Worm (Caenorhabditis elegans): ENCODE results near the gene F14H3.3.

Gene F14H3.3

ce11 chrV:16043686-16044085, 9.6 kb downstream of the F14H3.3 start (continued):
- TF ChIP-seq unc-130 (GFP tag; optimal IDR thresholded peaks at IDR 0.05) (no peak), ceh-44 (GFP tag; IDR thresholded peaks at IDR 0.05) (no peak), sdz-12 (GFP tag; optimal IDR thresholded peaks at IDR 0.05) (no peak), nhr-28 (tag; optimal IDR thresholded peaks at IDR 0.05) (peak; percentile 42), ama-1 (optimal IDR thresholded peaks at IDR 0.05) (no peak), lsy-2 (tag; optimal IDR thresholded peaks at IDR 0.05) (no peak), F26F4.8 (GFP tag; conservative IDR thresholded peaks at IDR 0.05) (no peak), aha-1 (tag) (peak; percentile 81), mdl-1 (tag; optimal IDR thresholded peaks at IDR 0.05) (no peak), nhr-48 (tag; optimal IDR thresholded peaks at IDR 0.05) (no peak)

- TF ChIP-seq nhr-10 (tag; optimal IDR thresholded peaks at IDR 0.05) (no peak), zfp-3 (GFP tag; conservative IDR thresholded peaks at IDR 0.05) (0 out of 2 replicates have a peak, but pooled peaks have one; percentile 38), unc-130 (GFP tag; optimal IDR thresholded peaks at IDR 0.05) (no peak)
Observed at ce11 chrV:16042743-16043014, 10.6 kb downstream of the F14H3.3 start.

- peak; percentile 81 for TF ChIP-seq set-16 (GFP tag; IDR thresholded peaks at IDR 0.05)
Observed at ce11 chrV:16041925-16042742, 11.1 kb downstream of the F14H3.3 start, which contains the start of the genes his-2 and his-1. Gene his-2, minus strand, starts transcription at chrV:16042283. Gene his-1, plus strand, starts transcription at chrV:16042520.

ce11 chrV:16041412-16041811, 11.9 kb downstream of the F14H3.3 start:
- TF ChIP-seq unc-130 (GFP tag; optimal IDR thresholded peaks at IDR 0.05), result no peak
- no peak for TF ChIP-seq nhr-42 (GFP tag; IDR thresholded peaks at IDR 0.05)
- no peak for TF ChIP-seq ceh-62 (tag; optimal IDR thresholded peaks at IDR 0.05)
- TF ChIP-seq saeg-2 (GFP tag; IDR thresholded peaks at IDR 0.05), result no peak
- TF ChIP-seq lin-39 (tag; optimal IDR thresholded peaks at IDR 0.05), result no peak
- TF ChIP-seq cey-2 (tag; optimal IDR thresholded peaks at IDR 0.05; ENCODE audit: borderline replicate concordance, insufficient read depth), result no peak
- TF ChIP-seq lim-7 (GFP tag; IDR thresholded peaks at IDR 0.05), result no peak
- no peak for TF ChIP-seq lin-15B (tag; optimal IDR thresholded peaks at IDR 0.05)
- no peak for TF ChIP-seq Y75B8A.6 (GFP tag; IDR thresholded peaks at IDR 0.05)
- no peak for TF ChIP-seq daf-16 (GFP tag; optimal IDR thresholded peaks at IDR 0.05)
- TF ChIP-seq daf-16 (tag; optimal IDR thresholded peaks at IDR 0.05), result no peak
- no peak for TF ChIP-seq ceh-28 (tag; optimal IDR thresholded peaks at IDR 0.05)
- no peak for TF ChIP-seq zip-11 (GFP tag; IDR thresholded peaks at IDR 0.05)
- TF ChIP-seq fkh-10 (GFP tag; optimal IDR thresholded peaks at IDR 0.05), result no peak
- no peak for TF ChIP-seq jun-1 (tag; optimal IDR thresholded peaks at IDR 0.05)
- no peak for TF ChIP-seq fos-1 (tag; optimal IDR thresholded peaks at IDR 0.05)
- no peak for TF ChIP-seq dve-1 (tag; optimal IDR thresholded peaks at IDR 0.05; ENCODE audit: insufficient read depth)
- no peak for TF ChIP-seq rbr-2 (tag; optimal IDR thresholded peaks at IDR 0.05)
- no peak for TF ChIP-seq nhr-77 (tag; optimal IDR thresholded peaks at IDR 0.05)

ce11 chrV:16040848-16041247, 12.4 kb downstream of the F14H3.3 start:
- peak; percentile 47; the same call in 1 of the 2 replicates for TF ChIP-seq set-16 (GFP tag; IDR thresholded peaks at IDR 0.05)

ce11 chrV:16040140-16040827, 13.0 kb downstream of the F14H3.3 start, which contains the start of the genes his-4 and his-3:
Gene his-4, minus strand, starts transcription at chrV:16040515.
Gene his-3, plus strand, starts transcription at chrV:16040808.
- peak; percentile 32 for TF ChIP-seq rbr-2 (tag; optimal IDR thresholded peaks at IDR 0.05)
- TF ChIP-seq nhr-48 (tag; optimal IDR thresholded peaks at IDR 0.05), result peak; percentile 37
- TF ChIP-seq nhr-42 (GFP tag; IDR thresholded peaks at IDR 0.05), result peak; percentile 72; the same call in 1 of the 2 replicates
- TF ChIP-seq nhr-28 (tag; optimal IDR thresholded peaks at IDR 0.05), result peak; percentile 64
- peak; percentile 62; the same call in 1 of the 2 replicates for TF ChIP-seq php-3 (GFP tag; IDR thresholded peaks at IDR 0.05)
- TF ChIP-seq lin-38 (GFP tag; IDR thresholded peaks at IDR 0.05), result peak; percentile 23
- peak; percentile 74 for TF ChIP-seq nhr-25 (tag; optimal IDR thresholded peaks at IDR 0.05; ENCODE audit: borderline replicate concordance, insufficient read depth)
- TF ChIP-seq aha-1 (tag), result peak; percentile 94
- peak; percentile 75 for TF ChIP-seq mep-1 (tag; optimal IDR thresholded peaks at IDR 0.05)
- peak; percentile 48 for TF ChIP-seq dpl-1 (GFP tag; optimal IDR thresholded peaks at IDR 0.05)
- TF ChIP-seq dmd-6 (GFP tag; IDR thresholded peaks at IDR 0.05), result peak; percentile 53
- TF ChIP-seq duxl-1 (tag; optimal IDR thresholded peaks at IDR 0.05; ENCODE audit: poor library complexity), result peak; percentile 85
- TF ChIP-seq mes-2 (tag; optimal IDR thresholded peaks at IDR 0.05; ENCODE audit: poor library complexity, severe bottlenecking), result peak; percentile 80
- TF ChIP-seq nhr-102 (tag; optimal IDR thresholded peaks at IDR 0.05), result peak; percentile 83
